Worm (Caenorhabditis elegans): ENCODE data around the gene abu-11.

abu-11 gene

DNA sequence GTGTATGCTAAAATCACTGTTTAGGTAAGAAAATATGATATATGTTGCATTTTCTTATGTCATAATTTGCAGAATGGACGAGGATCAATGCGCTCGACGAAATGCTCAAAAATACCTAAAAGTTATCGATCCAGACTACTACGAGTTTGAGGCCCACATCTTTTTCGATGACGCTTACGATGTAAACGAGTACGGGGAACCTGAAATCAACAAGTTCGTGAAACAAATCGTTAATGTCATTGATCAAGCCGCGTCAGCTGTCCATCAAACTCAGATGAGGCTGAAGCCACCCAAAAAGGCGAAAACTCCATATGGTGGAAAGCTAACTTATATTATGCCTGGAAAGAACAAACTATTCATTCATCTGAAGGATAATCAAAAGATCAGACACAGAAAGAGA, 13.7 kb upstream of the abu-11 start:
- no peak for TF ChIP-seq tlf-1 (GFP tag; optimal IDR thresholded peaks at IDR 0.05)
- no peak for TF ChIP-seq repo-1 (tag; optimal IDR thresholded peaks at IDR 0.05)
- TF ChIP-seq madf-6 (GFP tag; IDR thresholded peaks at IDR 0.05): no peak
- TF ChIP-seq B0261.1 (tag; optimal IDR thresholded peaks at IDR 0.05): no peak

DNA sequence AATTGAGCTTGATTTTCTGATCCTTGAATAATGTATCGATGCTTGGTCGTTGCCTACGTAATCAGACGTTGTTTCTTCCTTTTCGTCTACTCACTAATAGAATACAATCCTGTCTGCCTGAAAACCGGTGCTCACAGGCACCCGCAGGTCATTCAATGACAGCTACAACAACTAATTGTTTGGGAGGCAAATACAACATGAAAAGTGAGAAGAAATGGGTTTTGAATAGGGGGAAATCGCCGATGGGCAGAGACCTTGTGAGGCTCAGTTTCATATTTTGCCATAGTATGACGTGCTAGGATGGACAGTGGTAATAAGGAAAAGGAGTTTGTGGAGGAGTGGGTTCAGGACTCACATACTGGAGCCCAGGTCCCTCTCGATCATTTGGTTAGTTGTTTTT, 2.3 kb upstream of the abu-11 start, which contains the start of gene chs-2:
Gene chs-2, plus strand, starts transcription at position 301 of the 400 bp plus-strand sequence.
- TF ChIP-seq let-526 (GFP tag; IDR thresholded peaks at IDR 0.05) (no peak), unc-130 (GFP tag; optimal IDR thresholded peaks at IDR 0.05) (no peak), pha-4 (tag; optimal IDR thresholded peaks at IDR 0.05) (no peak), ZK185.1 (tag; optimal IDR thresholded peaks at IDR 0.05; ENCODE audit: poor library complexity, severe bottlenecking) (no peak), madf-8 (GFP tag; conservative IDR thresholded peaks at IDR 0.05) (no peak), K11D2.4 (GFP tag; IDR thresholded peaks at IDR 0.05) (no peak), tbx-9 (tag; optimal IDR thresholded peaks at IDR 0.05; ENCODE audit: borderline replicate concordance) (no peak), F57A8.1 (GFP tag; optimal IDR thresholded peaks at IDR 0.05) (no peak)

DNA sequence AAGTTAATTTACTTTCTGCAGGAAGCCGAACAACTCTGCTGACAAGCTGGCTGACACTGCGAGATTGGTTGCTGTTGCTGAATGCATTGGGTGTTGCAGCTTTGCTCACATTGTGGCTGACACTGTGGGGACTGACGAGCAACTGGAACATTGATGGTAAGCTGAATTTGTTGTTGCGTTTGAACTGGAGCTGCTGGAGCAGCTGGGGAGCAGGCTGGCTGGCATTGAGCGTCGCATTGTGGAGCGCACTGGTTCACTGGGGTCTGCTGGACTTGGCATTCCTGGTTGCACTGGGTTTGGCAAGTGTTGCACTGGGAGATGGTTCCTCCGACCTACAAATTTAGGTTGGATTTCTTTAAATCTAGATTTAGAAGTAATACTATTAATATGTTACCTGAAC, 1.8 kb downstream of the abu-11 start:
- TF ChIP-seq akir-1 (GFP tag; optimal IDR thresholded peaks at IDR 0.05) (no peak), atf-7 (tag; optimal IDR thresholded peaks at IDR 0.05) (no peak), nhr-90 (tag; optimal IDR thresholded peaks at IDR 0.05) (no peak), C06A6.2 (GFP tag; conservative IDR thresholded peaks at IDR 0.05) (no peak), zfh-2 (GFP tag; conservative IDR thresholded peaks at IDR 0.05) (peak; percentile 53; the same call in 1 of the 2 replicates), sptf-2 (GFP tag; optimal IDR thresholded peaks at IDR 0.05) (no peak)

DNA sequence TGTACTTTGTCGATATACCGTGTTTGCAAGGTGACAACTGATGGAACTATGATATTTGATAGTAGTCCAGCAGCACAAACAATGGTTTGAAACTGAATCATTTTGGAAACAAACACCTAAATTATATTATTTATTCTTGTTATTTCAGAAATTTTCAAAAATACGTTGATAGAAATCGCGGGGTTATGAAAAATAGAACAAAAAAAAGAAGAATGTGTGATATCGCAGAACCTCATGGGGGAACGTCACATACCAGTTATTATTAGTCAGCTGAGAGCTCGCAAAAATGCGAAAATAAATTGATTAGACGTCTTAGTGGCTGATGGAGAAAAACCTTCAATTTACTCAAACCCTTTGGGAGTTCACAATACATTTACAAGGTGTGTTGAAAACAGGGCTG, 5.4 kb downstream of the abu-11 start, which contains the start of gene T01D1.5:
Gene T01D1.5, minus strand, starts transcription at position 101 of the 400 bp plus-strand sequence.
- TF ChIP-seq ztf-6 (GFP tag; IDR thresholded peaks at IDR 0.05): no peak
- no peak for TF ChIP-seq sea-2 (GFP tag; IDR thresholded peaks at IDR 0.05)
- no peak for TF ChIP-seq Y56A3A.18 (GFP tag; IDR thresholded peaks at IDR 0.05)
- TF ChIP-seq snpc-3.4 (tag; optimal IDR thresholded peaks at IDR 0.05): no peak
- no peak for TF ChIP-seq F52B5.7 (tag; optimal IDR thresholded peaks at IDR 0.05)
- TF ChIP-seq egl-44 (GFP tag; IDR thresholded peaks at IDR 0.05): no peak
- TF ChIP-seq ceh-27 (GFP tag; optimal IDR thresholded peaks at IDR 0.05): no peak
- TF ChIP-seq dpff-1 (tag; optimal IDR thresholded peaks at IDR 0.05): no peak
- TF ChIP-seq ztf-25 (GFP tag; IDR thresholded peaks at IDR 0.05): no peak
- TF ChIP-seq ceh-79 (tag; optimal IDR thresholded peaks at IDR 0.05): no peak
- TF ChIP-seq egl-18 (GFP tag; IDR thresholded peaks at IDR 0.05): no peak
- no peak for TF ChIP-seq ztf-22 (GFP tag; optimal IDR thresholded peaks at IDR 0.05)
- TF ChIP-seq K12H6.12 (tag; optimal IDR thresholded peaks at IDR 0.05): no peak
- TF ChIP-seq B0261.1 (tag; optimal IDR thresholded peaks at IDR 0.05): no peak
- TF ChIP-seq nhr-80 (tag; optimal IDR thresholded peaks at IDR 0.05): no peak

ce11 chrII:186504-186903, 7.9 kb downstream of the abu-11 start, which contains the start of gene T01D1.8:
TSS of gene T01D1.8 (plus strand) at chrII:186739.
- TF ChIP-seq madf-3 (GFP tag; IDR thresholded peaks at IDR 0.05) (no peak), pha-4 (tag; optimal IDR thresholded peaks at IDR 0.05) (no peak), F37B4.10 (GFP tag; IDR thresholded peaks at IDR 0.05) (no peak), T07F8.4 (tag; optimal IDR thresholded peaks at IDR 0.05) (no peak), ceh-79 (tag; optimal IDR thresholded peaks at IDR 0.05) (no peak), attf-5 (GFP tag; optimal IDR thresholded peaks at IDR 0.05) (no peak), atf-7 (tag; optimal IDR thresholded peaks at IDR 0.05) (no peak), egl-18 (GFP tag; IDR thresholded peaks at IDR 0.05) (no peak), Y95B8A.8 (GFP tag; IDR thresholded peaks at IDR 0.05) (no peak), madf-10 (tag; optimal IDR thresholded peaks at IDR 0.05) (no peak), ceh-58 (GFP tag; IDR thresholded peaks at IDR 0.05) (no peak), him-1 (tag; optimal IDR thresholded peaks at IDR 0.05) (no peak), lsy-27 (tag; optimal IDR thresholded peaks at IDR 0.05; ENCODE audit: borderline replicate concordance, insufficient read depth) (no peak), nhr-179 (tag; optimal IDR thresholded peaks at IDR 0.05) (no peak), akir-1 (GFP tag; optimal IDR thresholded peaks at IDR 0.05) (no peak)
